Worm (Caenorhabditis elegans) whole organism, L3 larva: ENCODE results near the gene F37B4.15.
A peak's percentile ranks its signal among the peaks of the same experiment; 100 is the strongest.

Experiments
- aly-2 ChIP-seq: fragments of 150-350 bp; optimal IDR thresholded peaks from 2 replicates; lab custom pipeline; 2014; ENCODE audit warnings: missing biosample characterization, missing genetic modification characterization
- ceh-16 ChIP-seq: sonication (generic microtip); optimal IDR thresholded peaks from 2 replicates; lab custom pipeline; 2017; ENCODE audit warnings: missing biosample characterization, missing genetic modification characterization
- ceh-28 ChIP-seq: fragments of 150-350 bp; optimal IDR thresholded peaks from 2 replicates; lab custom pipeline; 2014; ENCODE audit warnings: missing biosample characterization, missing genetic modification reagents, missing genetic modification characterization
- ceh-82 ChIP-seq: fragments of 150-350 bp; optimal IDR thresholded peaks from 2 replicates; lab custom pipeline; 2014; ENCODE audit warnings: missing biosample characterization, missing genetic modification characterization
- daf-12 ChIP-seq: fragments of 150-350 bp; optimal IDR thresholded peaks from 2 replicates; lab custom pipeline; 2014; ENCODE audit warnings: missing biosample characterization, missing genetic modification reagents, missing genetic modification characterization
- egl-5 ChIP-seq: fragments of 150-350 bp; optimal IDR thresholded peaks from 2 replicates; lab custom pipeline; 2017; ENCODE audit warnings: missing biosample characterization, missing genetic modification reagents, missing genetic modification characterization, inconsistent platforms
- elt-2 ChIP-seq: sonication (generic microtip); optimal IDR thresholded peaks from 2 replicates; lab custom pipeline; 2016; ENCODE audit warnings: missing genetic modification reagents, mild to moderate bottlenecking, missing genetic modification characterization, missing compliant biosample characterization
- eor-1 ChIP-seq, 2 experiments: fragments of 150-350 bp; optimal IDR thresholded peaks; 2 replicates each; lab custom pipeline; 2014 to 2018; ENCODE audit warnings: missing biosample characterization in 2 of 2, missing genetic modification characterization in 2 of 2
- fkh-10 ChIP-seq: sonication (generic microtip); optimal IDR thresholded peaks from 2 replicates; lab custom pipeline; 2017; ENCODE audit warnings: missing biosample characterization, missing genetic modification reagents, missing genetic modification characterization
- fkh-2 ChIP-seq: fragments of 150-350 bp; optimal IDR thresholded peaks from 2 replicates; lab custom pipeline; 2014; ENCODE audit warnings: missing biosample characterization, missing genetic modification reagents, missing genetic modification characterization
- jun-1 ChIP-seq: fragments of 150-350 bp; optimal IDR thresholded peaks from 2 replicates; lab custom pipeline; 2014; ENCODE audit warnings: missing biosample characterization, missing genetic modification reagents, missing genetic modification characterization
- lin-39 ChIP-seq: fragments of 150-350 bp; optimal IDR thresholded peaks from 2 replicates; lab custom pipeline; 2018; ENCODE audit warnings: missing biosample characterization, missing genetic modification reagents, missing genetic modification characterization
- mml-1 ChIP-seq: fragments of 150-350 bp; sonication (generic microtip); optimal IDR thresholded peaks from 3 replicates; lab custom pipeline; 2014; ENCODE audit warnings: missing biosample characterization, missing genetic modification characterization
- nhr-11 ChIP-seq: fragments of 150-350 bp; optimal IDR thresholded peaks from 2 replicates; lab custom pipeline; 2014; ENCODE audit warnings: missing biosample characterization, missing genetic modification characterization
- nhr-23 ChIP-seq: fragments of 150-350 bp; optimal IDR thresholded peaks from 2 replicates; lab custom pipeline; 2014; ENCODE audit warnings: missing biosample characterization, missing genetic modification reagents, missing genetic modification characterization
- nhr-28 ChIP-seq: fragments of 150-350 bp; optimal IDR thresholded peaks from 2 replicates; lab custom pipeline; 2014; ENCODE audit warnings: missing biosample characterization, missing genetic modification characterization
- nhr-43 ChIP-seq: sonication (generic microtip); optimal IDR thresholded peaks from 2 replicates; lab custom pipeline; 2016; ENCODE audit warnings: mild to moderate bottlenecking, missing genetic modification characterization, missing compliant biosample characterization; ENCODE audit not compliant: poor library complexity, severe bottlenecking
- nhr-76 ChIP-seq: fragments of 150-350 bp; sonication (generic microtip); optimal IDR thresholded peaks from 5 replicates; lab custom pipeline; 2014; ENCODE audit warnings: missing biosample characterization, missing genetic modification characterization
- nhr-77 ChIP-seq: fragments of 150-350 bp; optimal IDR thresholded peaks from 2 replicates; lab custom pipeline; 2014; ENCODE audit warnings: missing biosample characterization, missing genetic modification characterization
- pha-4 ChIP-seq: fragments of 150-350 bp; optimal IDR thresholded peaks from 2 replicates; lab custom pipeline; 2014; ENCODE audit warnings: missing biosample characterization, missing genetic modification reagents, missing genetic modification characterization
- pqm-1 ChIP-seq: fragments of 150-350 bp; optimal IDR thresholded peaks from 2 replicates; lab custom pipeline; 2017; ENCODE audit warnings: missing biosample characterization, missing genetic modification characterization, inconsistent platforms
- skn-1 ChIP-seq: fragments of 150-350 bp; optimal IDR thresholded peaks from 2 replicates; lab custom pipeline; 2014; ENCODE audit warnings: missing biosample characterization, missing genetic modification characterization
- unc-39 ChIP-seq: sonication (generic microtip); optimal IDR thresholded peaks from 4 replicates; lab custom pipeline; 2017; ENCODE audit warnings: missing biosample characterization, missing genetic modification characterization
- unc-62 ChIP-seq: fragments of 150-350 bp; sonication (generic microtip); optimal IDR thresholded peaks from 4 replicates; lab custom pipeline; 2014; ENCODE audit warnings: missing biosample characterization, missing genetic modification reagents, missing genetic modification characterization
- zag-1 ChIP-seq: fragments of 150-350 bp; optimal IDR thresholded peaks from 2 replicates; lab custom pipeline; 2014; ENCODE audit warnings: missing biosample characterization, missing genetic modification characterization
- ztf-11 ChIP-seq: fragments of 150-350 bp; optimal IDR thresholded peaks from 2 replicates; lab custom pipeline; 2014; ENCODE audit warnings: missing biosample characterization, missing genetic modification characterization
- ztf-4 ChIP-seq: fragments of 150-350 bp; optimal IDR thresholded peaks from 2 replicates; lab custom pipeline; 2014; ENCODE audit warnings: missing biosample characterization, missing genetic modification characterization

F37B4.15 gene

DNA sequence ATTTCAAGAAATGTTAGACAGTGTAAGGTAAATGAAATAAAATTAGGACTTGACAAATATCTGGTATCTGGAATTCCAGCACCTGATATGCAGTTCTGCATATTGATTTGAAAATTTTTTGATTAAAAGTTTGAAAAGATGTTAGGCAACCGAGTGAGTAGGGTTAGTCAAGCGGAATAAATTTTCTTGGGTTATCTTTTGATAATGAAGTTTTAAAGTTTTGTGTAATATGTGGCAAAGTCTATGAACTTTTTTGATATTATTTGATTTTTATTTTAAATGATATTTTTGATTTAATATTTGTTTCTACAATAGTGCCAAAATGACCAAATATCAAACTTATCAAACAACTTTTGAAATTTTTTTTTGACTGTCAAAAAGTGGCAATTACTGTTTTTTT, 22.5 kb upstream of the F37B4.15 start, which contains the start of gene srh-241:
srh-241 (minus strand) TSS at position 101 of the 400 bp plus-strand sequence.
- no peak for TF ChIP-seq skn-1 (tag; lab: Kevin White, UChicago)
- no peak for TF ChIP-seq aly-2 (tag; lab: Kevin White, UChicago)
- no peak for TF ChIP-seq jun-1 (tag; lab: Kevin White, UChicago)
- TF ChIP-seq nhr-28 = no peak
- TF ChIP-seq zag-1 (tag; lab: Kevin White, UChicago) = no peak
- no peak for TF ChIP-seq nhr-11
- no peak for TF ChIP-seq nhr-76
- no peak for TF ChIP-seq pqm-1 (tag; lab: Kevin White, UChicago)
- TF ChIP-seq ceh-16 (tag; lab: Kevin White, UChicago) = no peak
- TF ChIP-seq fkh-10 (GFP tag; lab: Kevin White, UChicago) = no peak

DNA sequence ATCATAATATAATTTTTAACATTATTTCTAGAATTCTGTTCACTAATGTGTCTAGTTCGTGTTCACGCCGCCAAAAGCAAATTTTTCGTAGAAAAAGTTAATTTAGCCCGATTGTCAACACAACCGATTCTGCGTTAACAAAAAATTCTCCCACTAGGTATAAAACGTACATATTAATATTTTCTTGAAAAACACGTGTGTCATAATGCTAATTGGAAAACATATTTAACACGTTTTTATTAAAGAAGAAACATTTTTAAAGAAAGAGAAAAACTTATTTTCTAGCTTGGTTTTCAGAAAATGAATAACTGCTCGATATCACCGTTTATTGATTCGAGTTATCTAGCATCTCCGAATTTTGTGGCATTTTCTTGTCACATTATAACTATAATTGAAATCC, 21.9 kb upstream of the F37B4.15 start, which contains the start of gene srh-243:
srh-243 (plus strand) TSS at position 301 of the 400 bp plus-strand sequence.
- TF ChIP-seq ceh-82 (tag; lab: Kevin White, UChicago) = no peak
- no peak for TF ChIP-seq zag-1 (tag; lab: Kevin White, UChicago)

DNA sequence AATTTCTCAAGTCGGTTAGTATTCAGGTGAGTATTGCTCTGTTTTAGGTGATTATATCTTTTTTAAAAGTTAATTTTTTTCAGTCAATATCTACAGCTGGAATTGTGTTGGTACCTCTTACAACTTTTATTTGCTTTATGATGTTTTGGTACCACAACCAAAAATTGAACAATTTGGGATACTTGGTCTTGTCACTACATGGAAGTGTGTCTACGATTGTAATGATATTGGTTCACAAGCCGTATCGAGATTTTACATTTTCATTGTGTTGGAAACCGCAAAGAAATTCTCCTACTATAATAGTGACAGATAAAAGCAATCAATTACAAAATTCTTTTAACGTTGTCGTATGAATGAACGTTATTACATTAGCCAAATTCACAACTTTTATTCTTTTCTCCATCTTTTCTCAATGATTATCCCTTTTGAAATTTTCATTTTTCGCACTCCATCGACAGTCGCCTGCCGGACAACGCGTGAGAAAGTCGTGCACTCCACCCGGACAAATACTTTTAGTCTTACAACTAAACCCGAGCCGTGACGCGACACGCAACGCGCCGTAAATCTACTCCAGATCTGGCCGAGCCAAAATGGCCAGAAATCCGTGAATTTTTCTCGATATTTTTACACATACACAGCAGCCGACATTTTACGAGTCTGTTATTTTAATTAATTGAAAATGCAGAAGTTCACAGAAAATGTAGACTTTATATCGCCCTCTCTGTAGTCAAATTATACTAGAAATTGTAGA, 20.1 kb upstream of the F37B4.15 start:
- no peak for TF ChIP-seq elt-2 (tag; lab: Kevin White, UChicago)
- TF ChIP-seq mml-1 (tag; lab: Kevin White, UChicago) = no peak
- TF ChIP-seq nhr-43 (tag; lab: Kevin White, UChicago) = no peak
- no peak for TF ChIP-seq unc-62
- no peak for TF ChIP-seq ztf-4
- TF ChIP-seq eor-1 (tag; optimal IDR thresholded peaks at IDR 0.05; lab: Kevin White, UChicago) = no peak

DNA sequence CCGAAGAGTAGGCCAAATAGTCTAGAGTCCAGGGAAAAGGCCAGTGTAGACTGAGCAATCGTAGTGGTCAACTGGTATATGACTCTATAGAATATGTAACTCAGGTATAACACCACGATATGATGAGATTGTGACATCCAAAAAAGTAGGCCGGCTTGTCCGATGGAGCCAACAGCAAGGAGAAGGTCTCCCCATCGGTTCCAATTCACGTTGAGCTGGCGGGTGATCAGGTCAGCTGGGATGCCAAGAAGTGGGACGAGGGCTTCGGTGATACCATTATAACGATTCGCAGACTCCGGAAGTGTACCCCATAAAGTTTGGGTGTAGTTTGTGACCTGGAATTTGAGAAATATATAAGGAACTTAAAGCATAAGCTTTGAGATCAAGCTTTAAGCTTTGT, 19.1 kb upstream of the F37B4.15 start:
- TF ChIP-seq ceh-82 (tag; lab: Kevin White, UChicago) = no peak
- no peak for TF ChIP-seq nhr-43 (tag; lab: Kevin White, UChicago)
- no peak for TF ChIP-seq nhr-76
- no peak for TF ChIP-seq pha-4 (tag; lab: Kevin White, UChicago)
- no peak for TF ChIP-seq nhr-77 (tag; lab: Kevin White, UChicago)
- no peak for TF ChIP-seq lin-39 (tag; lab: Kevin White, UChicago)
- no peak for TF ChIP-seq egl-5 (tag; lab: Kevin White, UChicago)
- no peak for TF ChIP-seq nhr-23 (tag; lab: Kevin White, UChicago)
- TF ChIP-seq fkh-2 (tag; lab: Kevin White, UChicago) = no peak
- TF ChIP-seq unc-39 = no peak
- TF ChIP-seq, all 47 proteins: peak for 0

DNA sequence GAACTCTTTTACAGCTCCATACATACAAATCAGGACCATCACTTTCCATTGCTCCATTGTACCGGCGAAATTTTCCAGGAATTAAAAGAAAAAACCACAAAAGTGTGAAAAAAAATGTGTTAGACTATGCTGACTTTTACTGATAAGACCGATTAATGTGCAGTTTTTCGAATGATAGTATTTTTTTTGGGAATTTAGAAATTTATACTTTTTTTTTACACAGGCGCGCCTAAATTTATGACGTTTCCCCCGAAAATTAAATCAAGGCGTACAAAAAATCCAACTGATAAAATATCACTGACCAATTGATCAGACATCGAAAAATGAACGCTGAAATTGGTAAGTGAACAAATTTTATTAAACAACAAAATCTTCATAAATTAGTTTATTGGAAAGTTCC, 16.6 kb upstream of the F37B4.15 start, which contains the start of gene folt-2:
folt-2 (minus strand) TSS at position 179 of the 400 bp plus-strand sequence.
- peak; percentile 49 for TF ChIP-seq pqm-1 (tag; lab: Kevin White, UChicago)
- TF ChIP-seq elt-2 (tag; lab: Kevin White, UChicago) = peak; percentile 75
- TF ChIP-seq ceh-16 (tag; lab: Kevin White, UChicago) = no peak

DNA sequence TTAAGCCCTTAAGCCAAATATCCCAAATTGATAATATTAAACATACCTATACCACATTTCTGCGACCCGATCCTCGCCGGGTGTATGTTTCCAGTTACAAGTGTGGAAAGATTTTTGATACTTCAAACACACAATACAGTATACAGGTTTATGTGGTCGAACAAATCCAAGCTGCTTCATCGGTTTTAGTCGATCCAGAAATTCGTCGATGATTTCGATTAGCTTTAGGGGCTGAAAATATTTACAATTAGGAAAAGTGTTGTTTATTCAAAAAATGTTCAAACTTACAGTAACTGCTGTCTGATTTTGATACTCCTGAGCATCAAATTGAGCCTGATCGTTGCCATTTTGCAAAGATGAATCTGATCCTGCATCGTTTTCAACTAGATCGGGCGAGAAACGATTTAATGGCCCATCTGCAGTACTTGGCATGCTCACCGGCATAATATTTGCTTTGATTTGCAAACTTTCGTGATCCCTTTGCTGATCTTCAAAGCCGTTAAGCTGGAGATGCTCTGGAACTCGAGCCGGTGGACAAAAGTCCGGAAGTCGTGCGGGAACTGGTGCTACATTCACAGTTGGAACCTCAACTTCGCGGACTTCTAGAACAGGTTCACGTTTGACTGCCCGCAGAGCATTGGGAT, 15.7 kb upstream of the F37B4.15 start:
- TF ChIP-seq nhr-23 (tag; lab: Kevin White, UChicago) (no peak), elt-2 (tag; lab: Kevin White, UChicago) (no peak), ceh-28 (tag; lab: Kevin White, UChicago) (no peak), ceh-16 (tag; lab: Kevin White, UChicago) (no peak), ztf-4 (no peak), ztf-11 (tag; lab: Kevin White, UChicago) (no peak), fkh-2 (tag; lab: Kevin White, UChicago) (no peak), daf-12 (no peak)
